Worm (Caenorhabditis elegans) whole organism, L1 larva: ENCODE data around the gene daf-11.

Experiments used
- fos-1 ChIP-seq: fragments of 150-350 bp; optimal IDR thresholded peaks from 2 replicates; lab custom pipeline; 2014; ENCODE audit warnings: missing biosample characterization, missing genetic modification characterization
- lin-13 ChIP-seq: fragments of 150-350 bp; optimal IDR thresholded peaks from 2 replicates; lab custom pipeline; 2014; ENCODE audit warnings: missing biosample characterization, missing genetic modification reagents, missing genetic modification characterization
- mep-1 ChIP-seq: fragments of 150-350 bp; optimal IDR thresholded peaks from 2 replicates; lab custom pipeline; 2014; ENCODE audit warnings: missing biosample characterization, missing genetic modification characterization
- nhr-11 ChIP-seq: fragments of 150-350 bp; optimal IDR thresholded peaks from 2 replicates; lab custom pipeline; 2014; ENCODE audit warnings: missing biosample characterization, missing genetic modification characterization

DNA sequence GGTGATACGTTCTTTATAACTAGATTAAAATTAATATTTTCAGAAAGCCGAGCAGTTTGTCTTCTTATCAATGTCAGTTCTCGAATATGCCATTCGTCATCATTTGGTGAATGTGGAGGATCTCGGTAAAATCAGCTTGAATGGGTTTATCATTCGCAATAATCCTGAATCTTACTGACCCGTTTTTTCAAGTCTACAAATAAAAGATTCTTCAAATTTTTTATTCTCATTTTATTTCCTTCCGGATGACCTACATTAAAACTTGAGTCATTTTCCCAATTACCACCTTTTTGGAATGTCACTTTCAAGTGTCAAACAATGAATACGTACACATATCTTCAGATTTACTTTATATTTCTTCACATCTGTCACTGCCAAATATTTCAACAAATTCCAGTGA lies 34.5 kb upstream of the daf-11 start, which contains the start of gene T04F3.5:
- TF ChIP-seq fos-1 (tag; lab: Kevin White, UChicago) = no peak
- TF ChIP-seq lin-13 (GFP tag; lab: Kevin White, UChicago) = no peak
- no peak for TF ChIP-seq nhr-11 (tag; lab: Kevin White, UChicago)
- TF ChIP-seq mep-1 (tag; lab: Kevin White, UChicago) = no peak
